Worm (Caenorhabditis elegans) whole organism, L3 larva: ENCODE data around the gene rml-1.

Experiments used
- ama-1 ChIP-seq: fragments of 150-350 bp; optimal IDR thresholded peaks from 2 replicates; lab custom pipeline; 2018
- egl-5 ChIP-seq: fragments of 150-350 bp; optimal IDR thresholded peaks from 2 replicates; lab custom pipeline; 2017; ENCODE audit warnings: missing biosample characterization, missing genetic modification reagents, missing genetic modification characterization, inconsistent platforms
- elt-2 ChIP-seq: sonication (generic microtip); optimal IDR thresholded peaks from 2 replicates; lab custom pipeline; 2016; ENCODE audit warnings: missing genetic modification reagents, mild to moderate bottlenecking, missing genetic modification characterization, missing compliant biosample characterization
- fkh-10 ChIP-seq: sonication (generic microtip); optimal IDR thresholded peaks from 2 replicates; lab custom pipeline; 2017; ENCODE audit warnings: missing biosample characterization, missing genetic modification reagents, missing genetic modification characterization
- fos-1 ChIP-seq: fragments of 150-350 bp; optimal IDR thresholded peaks from 2 replicates; lab custom pipeline; 2014; ENCODE audit warnings: missing biosample characterization, missing genetic modification characterization
- hmg-11 ChIP-seq: sonication (generic microtip); optimal IDR thresholded peaks from 2 replicates; lab custom pipeline; 2016; ENCODE audit warnings: missing genetic modification characterization, missing compliant biosample characterization
- jun-1 ChIP-seq: fragments of 150-350 bp; optimal IDR thresholded peaks from 2 replicates; lab custom pipeline; 2014; ENCODE audit warnings: missing biosample characterization, missing genetic modification reagents, missing genetic modification characterization
- mdl-1 ChIP-seq: fragments of 150-350 bp; optimal IDR thresholded peaks from 2 replicates; lab custom pipeline; 2014; ENCODE audit warnings: missing biosample characterization, missing genetic modification characterization
- nfya-1 ChIP-seq: sonication (generic microtip); optimal IDR thresholded peaks from 2 replicates; lab custom pipeline; 2017; ENCODE audit warnings: missing genetic modification characterization, mild to moderate bottlenecking, missing compliant biosample characterization, antibody characterized with exemption, moderate library complexity; ENCODE audit not compliant: insufficient read depth
- nhr-11 ChIP-seq: fragments of 150-350 bp; optimal IDR thresholded peaks from 2 replicates; lab custom pipeline; 2014; ENCODE audit warnings: missing biosample characterization, missing genetic modification characterization
- nhr-12 ChIP-seq: fragments of 150-350 bp; optimal IDR thresholded peaks from 2 replicates; lab custom pipeline; 2014; ENCODE audit warnings: missing biosample characterization, missing genetic modification characterization
- nhr-25 ChIP-seq: sonication (generic microtip); optimal IDR thresholded peaks from 2 replicates; lab custom pipeline; 2017; ENCODE audit warnings: missing biosample characterization, missing genetic modification characterization
- tbx-2 ChIP-seq: sonication (generic microtip); optimal IDR thresholded peaks from 2 replicates; lab custom pipeline; 2016; ENCODE audit warnings: mild to moderate bottlenecking, missing genetic modification characterization, missing compliant biosample characterization
- unc-62 ChIP-seq: fragments of 150-350 bp; sonication (generic microtip); optimal IDR thresholded peaks from 4 replicates; lab custom pipeline; 2014; ENCODE audit warnings: missing biosample characterization, missing genetic modification reagents, missing genetic modification characterization

DNA sequence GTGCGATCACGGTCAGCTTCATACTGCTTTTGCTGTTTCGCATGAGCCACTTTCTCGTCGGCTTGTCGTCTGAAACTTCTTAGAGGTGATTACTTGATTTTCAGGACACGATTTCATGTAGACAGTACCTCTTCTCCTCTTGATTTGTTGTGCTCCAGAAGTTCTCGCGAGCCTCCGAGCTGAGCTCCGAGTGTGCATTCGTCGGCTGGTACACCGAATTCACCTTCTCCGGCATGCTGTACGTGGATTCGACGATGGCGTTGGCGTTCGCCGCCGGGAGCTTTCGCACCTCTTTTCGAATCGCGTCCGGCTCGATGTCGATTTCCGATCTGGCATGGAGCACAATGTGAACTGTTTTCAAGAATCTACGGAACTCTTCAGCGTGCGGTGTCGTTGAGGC lies 6.9 kb downstream of the rml-1 start:
- no peak for TF ChIP-seq nhr-11 (tag; lab: Kevin White, UChicago)
- no peak for TF ChIP-seq elt-2
- TF ChIP-seq fkh-10 (GFP tag; lab: Kevin White, UChicago) = no peak
- no peak for TF ChIP-seq jun-1
- no peak for TF ChIP-seq unc-62 (GFP tag; lab: Kevin White, UChicago)
- TF ChIP-seq fos-1 (tag; lab: Kevin White, UChicago) = no peak
- TF ChIP-seq nfya-1 (tag; lab: Kevin White, UChicago) = no peak
- no peak for TF ChIP-seq nhr-12
- TF ChIP-seq hmg-11 = no peak
- TF ChIP-seq ama-1 = no peak
- no peak for TF ChIP-seq mdl-1 (tag; lab: Kevin White, UChicago)
- TF ChIP-seq egl-5 (tag; lab: Kevin White, UChicago) = no peak
- no peak for TF ChIP-seq tbx-2 (tag; lab: Kevin White, UChicago)
- no peak for TF ChIP-seq nhr-25 (tag; lab: Kevin White, UChicago)
